Worm (Caenorhabditis elegans): ENCODE data around the gene popl-7.

popl-7 gene

DNA sequence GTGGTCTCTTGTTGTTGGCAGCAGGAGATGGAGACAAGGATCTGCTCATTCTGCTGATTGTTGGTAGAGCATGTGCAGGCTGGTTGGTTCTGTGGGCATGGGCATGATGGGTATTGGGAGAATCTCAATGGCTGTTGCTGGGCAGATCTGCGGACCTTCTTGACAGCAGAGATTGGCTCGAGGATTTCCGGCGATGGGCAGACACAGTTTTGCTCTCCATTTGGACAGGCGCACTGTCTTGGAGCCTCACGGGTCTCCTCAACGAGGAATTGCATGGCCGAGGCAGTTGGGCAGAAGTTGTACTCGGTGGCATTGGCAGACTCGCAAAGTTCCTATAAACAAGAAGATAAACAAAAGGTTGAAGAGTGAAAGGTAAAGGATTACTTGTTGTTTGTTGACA lies 39.9 kb upstream of the popl-7 start:
- no peak for TF ChIP-seq let-607 (tag; optimal IDR thresholded peaks at IDR 0.05)
- TF ChIP-seq ets-4 (GFP tag; optimal IDR thresholded peaks at IDR 0.05), result no peak
- 0 out of 2 replicates have a peak, but pooled peaks have one; percentile 22 for TF ChIP-seq zfh-2 (GFP tag; conservative IDR thresholded peaks at IDR 0.05)
- 0 out of 2 replicates have a peak, but pooled peaks have one; percentile 43 for TF ChIP-seq Y56A3A.18 (GFP tag; IDR thresholded peaks at IDR 0.05)

ce11 chrIV:13331285-13331684 lies 39.2 kb upstream of the popl-7 start, which contains the start of gene pqn-74:
pqn-74 (minus strand) TSS chrIV:13331406.
- TF ChIP-seq zim-3 (tag; optimal IDR thresholded peaks at IDR 0.05) (no peak), xnd-1 (tag; optimal IDR thresholded peaks at IDR 0.05) (no peak), egrh-3 (GFP tag; IDR thresholded peaks at IDR 0.05) (peak; percentile 31; the same call in 1 of the 2 replicates), F52B5.7 (tag; optimal IDR thresholded peaks at IDR 0.05) (peak; percentile 8), ceh-58 (GFP tag; IDR thresholded peaks at IDR 0.05) (no peak), zfh-2 (GFP tag; conservative IDR thresholded peaks at IDR 0.05) (peak; percentile 69; the same call in 1 of the 2 replicates)

ce11 chrIV:13334287-13334686 lies 36.2 kb upstream of the popl-7 start:
- TF ChIP-seq him-1 (tag; optimal IDR thresholded peaks at IDR 0.05), result no peak
- peak; percentile 18 for TF ChIP-seq ztf-26 (tag; optimal IDR thresholded peaks at IDR 0.05)
- TF ChIP-seq ets-4 (GFP tag; optimal IDR thresholded peaks at IDR 0.05), result no peak
- TF ChIP-seq nhr-80 (tag; optimal IDR thresholded peaks at IDR 0.05), result peak; percentile 92
- no peak for TF ChIP-seq zfh-2 (GFP tag; conservative IDR thresholded peaks at IDR 0.05)
- TF ChIP-seq attf-5 (GFP tag; optimal IDR thresholded peaks at IDR 0.05), result peak; percentile 11
- no peak for TF ChIP-seq mcd-1 (GFP tag; IDR thresholded peaks at IDR 0.05)
- peak; percentile 43; the same call in 1 of the 2 replicates for TF ChIP-seq B0336.3 (GFP tag; IDR thresholded peaks at IDR 0.05)
- TF ChIP-seq madf-10 (tag; optimal IDR thresholded peaks at IDR 0.05), result no peak
- TF ChIP-seq F37B4.10 (GFP tag; IDR thresholded peaks at IDR 0.05), result no peak
- no peak for TF ChIP-seq snpc-4 (GFP tag; optimal IDR thresholded peaks at IDR 0.05)
- peak in 1 of 4 experiments; percentile 2 for TF ChIP-seq snpc-4 (tag; optimal IDR thresholded peaks at IDR 0.05)
- TF ChIP-seq F52B5.7 (tag; optimal IDR thresholded peaks at IDR 0.05), result no peak
- TF ChIP-seq nfyb-1 (GFP tag; IDR thresholded peaks at IDR 0.05), result 0 out of 2 replicates have a peak, but pooled peaks have one; percentile 29
- TF ChIP-seq atf-7 (tag; optimal IDR thresholded peaks at IDR 0.05), result peak; percentile 14
- TF ChIP-seq ztf-3 (GFP tag; optimal IDR thresholded peaks at IDR 0.05), result no peak
- TF ChIP-seq repo-1 (tag; optimal IDR thresholded peaks at IDR 0.05), result no peak
- TF ChIP-seq gei-17 (GFP tag; optimal IDR thresholded peaks at IDR 0.05), result no peak
- no peak for TF ChIP-seq ZK185.1 (tag; optimal IDR thresholded peaks at IDR 0.05; ENCODE audit: poor library complexity, severe bottlenecking)
- TF ChIP-seq Y79H2A.3 (GFP tag; conservative IDR thresholded peaks at IDR 0.05), result no peak
- 0 out of 2 replicates have a peak, but pooled peaks have one; percentile 41 for TF ChIP-seq dox-1 (GFP tag; IDR thresholded peaks at IDR 0.05)
- TF ChIP-seq sdz-38 (tag; optimal IDR thresholded peaks at IDR 0.05), result no peak
- no peak for TF ChIP-seq ztf-28 (GFP tag; IDR thresholded peaks at IDR 0.05)
- TF ChIP-seq ccch-3 (GFP tag; optimal IDR thresholded peaks at IDR 0.05), result no peak
- no peak for TF ChIP-seq cebp-1 (GFP tag; IDR thresholded peaks at IDR 0.05)
- peak; percentile 60 for TF ChIP-seq cebp-1 (tag; optimal IDR thresholded peaks at IDR 0.05)
- no peak for TF ChIP-seq B0035.1 (tag; optimal IDR thresholded peaks at IDR 0.05)
- TF ChIP-seq ceh-58 (GFP tag; IDR thresholded peaks at IDR 0.05), result no peak
- no peak for TF ChIP-seq bed-2 (GFP tag; IDR thresholded peaks at IDR 0.05)

DNA sequence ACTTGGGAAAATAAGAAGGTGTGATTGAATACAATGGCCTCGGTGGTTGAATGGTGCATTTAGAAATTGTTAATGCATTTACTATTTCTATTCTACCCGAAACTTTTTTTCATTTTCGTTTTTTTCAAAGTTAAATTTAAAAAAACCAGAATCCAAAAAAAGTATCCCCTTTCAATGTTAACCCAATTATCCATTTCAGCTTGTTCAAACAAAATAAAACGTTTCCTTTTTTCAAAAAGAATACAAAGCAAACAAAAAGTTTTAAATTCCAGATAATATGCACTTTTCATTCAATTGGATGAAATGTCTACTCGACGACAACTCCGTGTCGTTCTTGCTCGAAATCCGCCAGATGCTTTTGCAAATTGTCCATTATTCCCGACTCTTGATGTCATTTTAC lies 27.9 kb upstream of the popl-7 start, which contains the start of gene W02A2.5:
Gene W02A2.5, plus strand, starts transcription at position 301 of the 400 bp plus-strand sequence.
- no peak for TF ChIP-seq snpc-1.1 (tag; optimal IDR thresholded peaks at IDR 0.05; ENCODE audit: insufficient read depth)
- TF ChIP-seq sea-2 (GFP tag; IDR thresholded peaks at IDR 0.05), result no peak
- TF ChIP-seq D2030.7 (GFP tag; IDR thresholded peaks at IDR 0.05), result no peak
- no peak for TF ChIP-seq tlf-1 (GFP tag; optimal IDR thresholded peaks at IDR 0.05)
- TF ChIP-seq die-1 (tag; optimal IDR thresholded peaks at IDR 0.05), result no peak

Data from whole organism, young adult.